Worm (Caenorhabditis elegans): ENCODE results near the gene cct-7.

cct-7 gene

ce11 chrV:1895483-1895882, 23.4 kb downstream of the cct-7 start, which contains the start of gene nphp-2:
TSS of gene nphp-2 (plus strand) at chrV:1895783.
- TF ChIP-seq nhr-76 (tag; optimal IDR thresholded peaks at IDR 0.05) (no peak), rbr-2 (tag; optimal IDR thresholded peaks at IDR 0.05) (no peak)

ce11 chrV:1907350-1907749, 35.3 kb downstream of the cct-7 start, which contains the start of gene Y32G9A.5:
TSS of gene Y32G9A.5 (plus strand) at chrV:1907650.
- TF ChIP-seq lsy-2 (tag; optimal IDR thresholded peaks at IDR 0.05): no peak
- TF ChIP-seq fkh-10 (GFP tag; optimal IDR thresholded peaks at IDR 0.05): no peak
- no peak for TF ChIP-seq ces-1 (GFP tag; optimal IDR thresholded peaks at IDR 0.05)
- no peak for TF ChIP-seq zag-1 (tag; optimal IDR thresholded peaks at IDR 0.05)
- no peak for TF ChIP-seq ceh-44 (GFP tag; IDR thresholded peaks at IDR 0.05)
- TF ChIP-seq lin-39 (tag; optimal IDR thresholded peaks at IDR 0.05): no peak
- no peak for TF ChIP-seq egl-43 (GFP tag; IDR thresholded peaks at IDR 0.05)
- no peak for TF ChIP-seq ztf-7 (tag; optimal IDR thresholded peaks at IDR 0.05)
- TF ChIP-seq nhr-10 (tag; optimal IDR thresholded peaks at IDR 0.05): no peak

ce11 chrV:1908542-1908941, 36.5 kb downstream of the cct-7 start, which contains the start of gene srp-3:
TSS of gene srp-3 (plus strand) at chrV:1908842.
- TF ChIP-seq unc-130 (GFP tag; optimal IDR thresholded peaks at IDR 0.05) (no peak), aly-2 (tag; optimal IDR thresholded peaks at IDR 0.05) (no peak), zip-2 (tag; optimal IDR thresholded peaks at IDR 0.05) (no peak), ztf-7 (tag; optimal IDR thresholded peaks at IDR 0.05) (no peak), mxl-3 (GFP tag; optimal IDR thresholded peaks at IDR 0.05) (no peak), tra-1 (GFP tag; IDR thresholded peaks at IDR 0.05) (no peak), spr-1 (tag; optimal IDR thresholded peaks at IDR 0.05) (no peak), tag-97 (GFP tag; IDR thresholded peaks at IDR 0.05) (no peak), aha-1 (tag) (peak; percentile 13)

- no peak for TF ChIP-seq gei-8 (GFP tag; optimal IDR thresholded peaks at IDR 0.05)
- TF ChIP-seq unc-39 (tag; optimal IDR thresholded peaks at IDR 0.05): no peak
- no peak for TF ChIP-seq zfp-2 (tag; optimal IDR thresholded peaks at IDR 0.05)
- no peak for TF ChIP-seq snpc-4 (tag; optimal IDR thresholded peaks at IDR 0.05)
- TF ChIP-seq set-16 (GFP tag; IDR thresholded peaks at IDR 0.05): no peak
- TF ChIP-seq ceh-62 (tag; optimal IDR thresholded peaks at IDR 0.05): no peak
These were observed 39.1 kb downstream of the cct-7 start, which contains the start of gene Y32G9A.3 for ce11 chrV:1911102-1911501. TSS of gene Y32G9A.3 (plus strand) at chrV:1911402.

ce11 chrV:1918030-1918559, 46.0 kb downstream of the cct-7 start, which contains the start of gene Y32G9A.2:
TSS of gene Y32G9A.2 (plus strand) at chrV:1918509.
- TF ChIP-seq lin-38 (GFP tag; IDR thresholded peaks at IDR 0.05) (peak; percentile 94), daf-16 (GFP tag; optimal IDR thresholded peaks at IDR 0.05) (no peak), daf-16 (tag; optimal IDR thresholded peaks at IDR 0.05) (no peak), hif-1 (tag; optimal IDR thresholded peaks at IDR 0.05) (no peak), nhr-28 (tag; optimal IDR thresholded peaks at IDR 0.05) (peak; percentile 52), saeg-2 (GFP tag; IDR thresholded peaks at IDR 0.05) (no peak), aha-1 (tag) (peak; percentile 89), F49E8.2 (tag; optimal IDR thresholded peaks at IDR 0.05; ENCODE audit: borderline replicate concordance) (peak; percentile 42), zip-2 (tag; optimal IDR thresholded peaks at IDR 0.05) (no peak), jun-1 (tag; optimal IDR thresholded peaks at IDR 0.05) (no peak), lin-1 (GFP tag; IDR thresholded peaks at IDR 0.05) (no peak), hlh-30 (tag; optimal IDR thresholded peaks at IDR 0.05; ENCODE audit: insufficient read depth) (peak; percentile 15), dpl-1 (GFP tag; optimal IDR thresholded peaks at IDR 0.05) (peak; percentile 34)
